Worm (Caenorhabditis elegans) whole organism, early embryonic: ENCODE data around the gene K02E11.5.
A peak's percentile ranks its signal among the peaks of the same experiment; 100 is the strongest.

Experiments used
- B0310.2 ChIP-seq: sonication (generic microtip); optimal IDR thresholded peaks from 2 replicates; lab custom pipeline; 2016; ENCODE audit warnings: mild to moderate bottlenecking, missing genetic modification characterization, missing compliant biosample characterization
- F13C5.2 ChIP-seq: sonication (generic microtip); optimal IDR thresholded peaks from 2 replicates; lab custom pipeline; 2017; ENCODE audit warnings: mild to moderate bottlenecking, missing genetic modification characterization, inconsistent platforms, missing compliant biosample characterization
- aly-1 ChIP-seq: sonication (generic microtip); optimal IDR thresholded peaks from 2 replicates; lab custom pipeline; 2016; ENCODE audit warnings: missing genetic modification characterization, missing compliant biosample characterization
- ama-1 ChIP-seq: fragments of 150-350 bp; optimal IDR thresholded peaks from 2 replicates; lab custom pipeline; 2014
- ceh-13 ChIP-seq: fragments of 200-800 bp; sonication (Bioruptor generic); optimal IDR thresholded peaks from 2 replicates; lab custom pipeline; 2018; ENCODE audit warnings: mild to moderate bottlenecking, missing genetic modification characterization, missing compliant biosample characterization
- ceh-36 ChIP-seq: sonication (generic microtip); optimal IDR thresholded peaks from 2 replicates; lab custom pipeline; 2016; ENCODE audit warnings: missing genetic modification characterization, inconsistent platforms, missing compliant biosample characterization
- ets-7 ChIP-seq: sonication (generic microtip); optimal IDR thresholded peaks from 2 replicates; lab custom pipeline; 2016; ENCODE audit warnings: missing genotype, missing genetic modification characterization, missing compliant biosample characterization
- flt-1 ChIP-seq: fragments of 200-800 bp; sonication (Bioruptor generic); IDR thresholded peaks from 2 replicates; pipeline ENCODE4 v1.3.6; 2022; ENCODE audit warnings: missing genetic modification characterization, missing compliant biosample characterization
- hmbx-1 ChIP-seq: sonication (generic microtip); optimal IDR thresholded peaks from 2 replicates; lab custom pipeline; 2016; ENCODE audit warnings: mild to moderate bottlenecking, missing genetic modification characterization, missing compliant biosample characterization
- hmg-4 ChIP-seq: fragments of 200-800 bp; sonication (Bioruptor generic); optimal IDR thresholded peaks from 2 replicates; lab custom pipeline; 2018; ENCODE audit warnings: mild to moderate bottlenecking, missing genetic modification characterization, missing compliant biosample characterization
- hnd-1 ChIP-seq: sonication (generic microtip); optimal IDR thresholded peaks from 2 replicates; lab custom pipeline; 2016; ENCODE audit warnings: missing genetic modification characterization, missing compliant biosample characterization
- pes-1 ChIP-seq: fragments of 200-800 bp; sonication (Bioruptor generic); IDR thresholded peaks from 2 replicates; pipeline ENCODE4 v1.3.6; 2022; ENCODE audit warnings: missing genetic modification reagents, missing genetic modification characterization, missing compliant biosample characterization
- scrt-1 ChIP-seq: fragments of 200-800 bp; sonication (Bioruptor generic); IDR thresholded peaks from 2 replicates; pipeline ENCODE4 v1.3.6; 2022; ENCODE audit warnings: missing genetic modification characterization, missing compliant biosample characterization
- sea-1 ChIP-seq: fragments of 200-800 bp; sonication (Bioruptor generic); conservative IDR thresholded peaks from 2 replicates; pipeline ENCODE4 v1.3.6; 2022; ENCODE audit warnings: missing genetic modification characterization, missing compliant biosample characterization
- tbx-11 ChIP-seq: fragments of 200-800 bp; sonication (Bioruptor generic); IDR thresholded peaks from 2 replicates; pipeline ENCODE4 v1.3.6; 2022; ENCODE audit warnings: missing genetic modification characterization, missing compliant biosample characterization
- tbx-37 ChIP-seq: fragments of 200-800 bp; sonication (Bioruptor generic); conservative IDR thresholded peaks from 2 replicates; pipeline ENCODE4 v1.3.6; 2022; ENCODE audit warnings: missing genetic modification reagents, missing genetic modification characterization, missing compliant biosample characterization
- tra-4 ChIP-seq: sonication (generic microtip); optimal IDR thresholded peaks from 2 replicates; lab custom pipeline; 2017; ENCODE audit warnings: missing genetic modification characterization, missing compliant biosample characterization

Gene K02E11.5

ce11 chrV:14226373-14226772, 25.8 kb upstream of the K02E11.5 start, which contains the start of gene nep-21:
Gene nep-21, minus strand, starts transcription at chrV:14226473.
- no peak for TF ChIP-seq tbx-11
- TF ChIP-seq aly-1: no peak
- TF ChIP-seq ets-7 (tag; lab: Kevin White, UChicago): no peak
- TF ChIP-seq pes-1 (GFP tag; lab: Robert Waterston, UW): no peak
- no peak for TF ChIP-seq sea-1 (GFP tag; lab: Robert Waterston, UW)
- no peak for TF ChIP-seq tra-4 (tag; lab: Kevin White, UChicago)
- no peak for TF ChIP-seq flt-1 (GFP tag; lab: Robert Waterston, UW)
- no peak for TF ChIP-seq scrt-1 (GFP tag; lab: Robert Waterston, UW)
- TF ChIP-seq hmbx-1 (tag; lab: Kevin White, UChicago): no peak
- no peak for TF ChIP-seq hmg-4 (GFP tag; lab: Kevin White, UChicago)
- TF ChIP-seq ceh-36 (tag; lab: Kevin White, UChicago): no peak
- TF ChIP-seq F13C5.2: no peak
- no peak for TF ChIP-seq hnd-1 (tag; lab: Kevin White, UChicago)
- TF ChIP-seq ceh-13: no peak
- TF ChIP-seq tbx-37: no peak
- TF ChIP-seq ama-1 (lab: Kevin White, UChicago): no peak
- TF ChIP-seq B0310.2: no peak

- TF ChIP-seq ets-7 (tag; lab: Kevin White, UChicago): no peak
- TF ChIP-seq aly-1: no peak
- no peak for TF ChIP-seq ceh-36 (tag; lab: Kevin White, UChicago)
- no peak for TF ChIP-seq hmbx-1 (tag; lab: Kevin White, UChicago)
- TF ChIP-seq tbx-11: no peak
- no peak for TF ChIP-seq hnd-1 (tag; lab: Kevin White, UChicago)
- no peak for TF ChIP-seq sea-1 (GFP tag; lab: Robert Waterston, UW)
- no peak for TF ChIP-seq F13C5.2
Observed at ce11 chrV:14230788-14231583, 21.1 kb upstream of the K02E11.5 start.

ce11 chrV:14231656-14232055, 20.5 kb upstream of the K02E11.5 start:
- TF ChIP-seq F13C5.2: no peak
- no peak for TF ChIP-seq ets-7 (tag; lab: Kevin White, UChicago)
- no peak for TF ChIP-seq ceh-13
- no peak for TF ChIP-seq hnd-1 (tag; lab: Kevin White, UChicago)
- no peak for TF ChIP-seq B0310.2
- TF ChIP-seq sea-1 (GFP tag; lab: Robert Waterston, UW): no peak
- TF ChIP-seq flt-1 (GFP tag; lab: Robert Waterston, UW): no peak
- no peak for TF ChIP-seq hmbx-1 (tag; lab: Kevin White, UChicago)
- no peak for TF ChIP-seq aly-1
- TF ChIP-seq tbx-11: no peak

ce11 chrV:14235942-14236341, 16.2 kb upstream of the K02E11.5 start, which contains the start of gene ent-3:
Gene ent-3, minus strand, starts transcription at chrV:14236042.
- TF ChIP-seq ets-7 (tag; lab: Kevin White, UChicago) (no peak), pes-1 (GFP tag; lab: Robert Waterston, UW) (no peak), hnd-1 (tag; lab: Kevin White, UChicago) (no peak), flt-1 (GFP tag; lab: Robert Waterston, UW) (no peak), aly-1 (no peak), sea-1 (GFP tag; lab: Robert Waterston, UW) (no peak), ama-1 (lab: Kevin White, UChicago) (no peak), hmbx-1 (tag; lab: Kevin White, UChicago) (no peak)

ce11 chrV:14237447-14237846, 14.7 kb upstream of the K02E11.5 start:
- TF ChIP-seq pes-1 (GFP tag; lab: Robert Waterston, UW): peak; percentile 65
- TF ChIP-seq tbx-37: peak; percentile 32; the same call in 1 of the 2 replicates
- 0 out of 2 replicates have a peak, but pooled peaks have one; percentile 25 for TF ChIP-seq sea-1 (GFP tag; lab: Robert Waterston, UW)
- TF ChIP-seq flt-1 (GFP tag; lab: Robert Waterston, UW): 0 out of 2 replicates have a peak, but pooled peaks have one; percentile 42
- 0 out of 2 replicates have a peak, but pooled peaks have one; percentile 21 for TF ChIP-seq scrt-1 (GFP tag; lab: Robert Waterston, UW)

ce11 chrV:14240694-14241201, 11.4 kb upstream of the K02E11.5 start, which contains the start of gene K02E11.10:
Gene K02E11.10, minus strand, starts transcription at chrV:14241151.
- no peak for TF ChIP-seq ceh-36 (tag; lab: Kevin White, UChicago)
- TF ChIP-seq tbx-11: no peak
- TF ChIP-seq pes-1 (GFP tag; lab: Robert Waterston, UW): no peak
- no peak for TF ChIP-seq hmbx-1 (tag; lab: Kevin White, UChicago)
- TF ChIP-seq ama-1 (lab: Kevin White, UChicago): no peak
- no peak for TF ChIP-seq tbx-37
- TF ChIP-seq hmg-4 (GFP tag; lab: Kevin White, UChicago): no peak
- TF ChIP-seq tra-4 (tag; lab: Kevin White, UChicago): no peak
- no peak for TF ChIP-seq B0310.2
- no peak for TF ChIP-seq hnd-1 (tag; lab: Kevin White, UChicago)
- TF ChIP-seq aly-1: no peak
- TF ChIP-seq ets-7 (tag; lab: Kevin White, UChicago): no peak
- no peak for TF ChIP-seq sea-1 (GFP tag; lab: Robert Waterston, UW)
- TF ChIP-seq F13C5.2: no peak
- TF ChIP-seq flt-1 (GFP tag; lab: Robert Waterston, UW): no peak
- TF ChIP-seq scrt-1 (GFP tag; lab: Robert Waterston, UW): no peak

- TF ChIP-seq hnd-1 (tag; lab: Kevin White, UChicago): no peak
Observed at ce11 chrV:14243904-14244303, 8.2 kb upstream of the K02E11.5 start, which contains the start of gene sre-7. Gene sre-7, plus strand, starts transcription at chrV:14244204.
